Fruit fly (Drosophila melanogaster) whole organism, adult: Measurements from ENCODE around the gene CG33269.

Experiments used
- CG11617 ChIP-seq: fragments of 200-800 bp; sonication (Bioruptor generic); optimal IDR thresholded peaks from 2 replicates; lab custom pipeline; 2017; ENCODE audit warnings: mild to moderate bottlenecking, missing biosample characterization, missing genetic modification reagents, missing genetic modification characterization
- CG12768 ChIP-seq: fragments of 200-800 bp; sonication (Bioruptor generic); optimal IDR thresholded peaks from 2 replicates; lab custom pipeline; 2017; ENCODE audit warnings: missing biosample characterization, missing genetic modification characterization, mild to moderate bottlenecking, moderate library complexity, missing genetic modification reagents
- CG14711 ChIP-seq: fragments of 200-800 bp; sonication (Bioruptor generic); optimal IDR thresholded peaks from 2 replicates; lab custom pipeline; 2018; ENCODE audit warnings: missing biosample characterization, mild to moderate bottlenecking, missing genetic modification characterization, moderate library complexity
- CG1620 ChIP-seq: fragments of 200-800 bp; sonication (Bioruptor generic); optimal IDR thresholded peaks from 2 replicates; lab custom pipeline; 2016; ENCODE audit warnings: missing biosample characterization, missing genetic modification characterization
- CG33017 ChIP-seq: fragments of 200-800 bp; sonication (Bioruptor generic); optimal IDR thresholded peaks from 2 replicates; lab custom pipeline; 2018; ENCODE audit warnings: missing biosample characterization, mild to moderate bottlenecking, missing genetic modification characterization, moderate library complexity
- CG5204 ChIP-seq: fragments of 200-800 bp; sonication (Bioruptor generic); optimal IDR thresholded peaks from 2 replicates; lab custom pipeline; 2016; ENCODE audit warnings: missing biosample characterization, missing genetic modification characterization
- CG7045 ChIP-seq: fragments of 200-800 bp; sonication (Bioruptor generic); optimal IDR thresholded peaks from 2 replicates; lab custom pipeline; 2017; ENCODE audit warnings: missing biosample characterization, mild to moderate bottlenecking, missing genetic modification characterization
- CG7101 ChIP-seq: fragments of 200-800 bp; sonication (Bioruptor generic); optimal IDR thresholded peaks from 2 replicates; lab custom pipeline; 2018; ENCODE audit warnings: missing biosample characterization, mild to moderate bottlenecking, missing genetic modification characterization, moderate library complexity
- Clk ChIP-seq: fragments of 200-800 bp; sonication (Bioruptor generic); optimal IDR thresholded peaks from 2 replicates; lab custom pipeline; 2017; ENCODE audit warnings: missing biosample characterization, missing genetic modification characterization
- Crg-1 ChIP-seq: fragments of 200-800 bp; sonication (Bioruptor generic); optimal IDR thresholded peaks from 2 replicates; lab custom pipeline; 2016; ENCODE audit warnings: missing biosample characterization, missing genetic modification characterization
- Hr96 ChIP-seq: fragments of 200-800 bp; sonication (Bioruptor generic); optimal IDR thresholded peaks from 2 replicates; lab custom pipeline; 2016; ENCODE audit warnings: missing biosample characterization, missing genetic modification characterization
- Mnt ChIP-seq: fragments of 200-800 bp; sonication (Bioruptor generic); optimal IDR thresholded peaks from 2 replicates; lab custom pipeline; 2016; ENCODE audit warnings: missing biosample characterization, mild to moderate bottlenecking, missing genetic modification characterization
- bab1 ChIP-seq: fragments of 200-800 bp; sonication (Bioruptor generic); optimal IDR thresholded peaks from 3 replicates; lab custom pipeline; 2019; ENCODE audit warnings: missing biosample characterization, mild to moderate bottlenecking, missing genetic modification characterization, moderate library complexity
- cic ChIP-seq: fragments of 200-800 bp; sonication (Bioruptor generic); optimal IDR thresholded peaks from 2 replicates; lab custom pipeline; 2017; ENCODE audit warnings: missing biosample characterization, mild to moderate bottlenecking, missing genetic modification characterization, moderate library complexity
- cnc ChIP-seq, 2 experiments: fragments of >200 bp; optimal IDR thresholded peaks; 2 replicates each; lab custom pipeline; 2017
- kay ChIP-seq: fragments of 200-800 bp; sonication (Bioruptor generic); peaks from one replicate; lab custom pipeline; 2016; ENCODE audit warnings: missing biosample characterization, missing genetic modification characterization, borderline replicate concordance
- ovo ChIP-seq: fragments of 200-800 bp; sonication (Bioruptor generic); optimal IDR thresholded peaks from 2 replicates; lab custom pipeline; 2016; ENCODE audit warnings: missing biosample characterization, missing genetic modification characterization
- pad ChIP-seq: fragments of 200-800 bp; sonication (Bioruptor generic); optimal IDR thresholded peaks from 3 replicates; lab custom pipeline; 2017; ENCODE audit warnings: missing biosample characterization, missing genetic modification characterization, mild to moderate bottlenecking, moderate library complexity, missing genetic modification reagents
- tj ChIP-seq: fragments of 200-800 bp; sonication (Bioruptor generic); optimal IDR thresholded peaks from 3 replicates; lab custom pipeline; 2017; ENCODE audit warnings: missing biosample characterization, mild to moderate bottlenecking, missing genetic modification characterization, moderate library complexity
- toe ChIP-seq: fragments of 200-800 bp; sonication (Bioruptor generic); optimal IDR thresholded peaks from 2 replicates; lab custom pipeline; 2016; ENCODE audit warnings: missing biosample characterization, missing genetic modification characterization

Gene CG33269

dm6 chr3L:11555662-11556460, 26.1 kb downstream of the CG33269 start:
- TF ChIP-seq CG7101 (tag; lab: Kevin White, UChicago) (peak; percentile 64), CG7045 (GFP tag; lab: Kevin White, UChicago) (peak; percentile 70), Hr96 (GFP tag; lab: Kevin White, UChicago) (peak; percentile 0), CG11617 (GFP tag; lab: Kevin White, UChicago) (peak; percentile 45), pad (GFP tag; lab: Kevin White, UChicago) (no peak), CG5204 (GFP tag; lab: Kevin White, UChicago) (peak; percentile 33), tj (no peak), kay (GFP tag; lab: Kevin White, UChicago) (no peak), cnc (optimal IDR thresholded peaks at IDR 0.05; lab: Kevin White, UChicago) (no peak), CG14711 (tag; lab: Kevin White, UChicago) (peak; percentile 71), CG33017 (peak; percentile 77), ovo (GFP tag; lab: Kevin White, UChicago) (no peak), Mnt (GFP tag; lab: Kevin White, UChicago) (no peak), toe (GFP tag; lab: Kevin White, UChicago) (no peak), CG12768 (peak; percentile 60)

DNA sequence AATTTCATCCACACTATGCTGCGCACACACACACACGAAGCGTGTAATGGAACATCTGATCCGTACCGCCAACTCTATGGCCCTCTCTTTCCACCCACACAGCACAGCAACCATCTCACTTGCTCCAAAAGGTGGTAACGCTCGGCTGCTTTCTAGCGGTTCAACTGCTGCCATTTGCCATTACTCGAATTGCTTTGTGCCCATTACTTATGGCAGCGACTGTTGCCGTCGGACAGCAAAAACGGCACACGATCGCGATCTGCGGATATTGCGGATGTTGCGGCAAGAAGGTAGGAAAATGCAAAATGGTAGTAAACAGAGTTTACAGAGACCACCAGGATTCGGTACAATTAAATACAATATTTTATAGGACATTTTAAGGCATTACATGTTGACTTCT, 27.2 kb downstream of the CG33269 start:
- TF ChIP-seq Mnt (GFP tag; lab: Kevin White, UChicago) (no peak), Clk (GFP tag; lab: Kevin White, UChicago) (no peak), tj (no peak), CG7045 (GFP tag; lab: Kevin White, UChicago) (no peak), CG12768 (no peak), CG11617 (GFP tag; lab: Kevin White, UChicago) (no peak), CG14711 (tag; lab: Kevin White, UChicago) (no peak), CG33017 (no peak), CG7101 (tag; lab: Kevin White, UChicago) (no peak), Crg-1 (GFP tag; lab: Kevin White, UChicago) (no peak), Hr96 (GFP tag; lab: Kevin White, UChicago) (no peak), toe (GFP tag; lab: Kevin White, UChicago) (no peak), ovo (GFP tag; lab: Kevin White, UChicago) (no peak), pad (GFP tag; lab: Kevin White, UChicago) (no peak)

DNA sequence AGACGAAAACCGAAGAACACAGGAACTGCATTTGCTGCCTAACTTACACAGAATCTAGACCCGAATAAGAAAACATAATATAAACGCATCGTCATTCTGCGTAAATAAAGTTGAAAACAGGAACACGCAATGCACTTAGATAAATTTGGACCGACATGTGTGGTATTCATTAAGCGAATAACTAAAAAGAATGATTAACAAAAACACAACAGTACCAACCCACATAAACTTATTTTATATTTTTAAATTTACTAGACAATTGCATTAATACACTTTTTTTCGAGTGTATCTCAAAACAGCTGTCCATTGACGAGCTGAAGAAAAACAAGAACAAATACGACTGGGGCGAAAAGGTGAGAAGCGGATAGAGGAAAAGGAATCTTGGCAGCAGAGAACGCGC, 27.7 kb downstream of the CG33269 start:
- TF ChIP-seq CG7101 (tag; lab: Kevin White, UChicago): peak; percentile 6
- no peak for TF ChIP-seq pad (GFP tag; lab: Kevin White, UChicago)
- TF ChIP-seq CG14711 (tag; lab: Kevin White, UChicago): peak; percentile 11

DNA sequence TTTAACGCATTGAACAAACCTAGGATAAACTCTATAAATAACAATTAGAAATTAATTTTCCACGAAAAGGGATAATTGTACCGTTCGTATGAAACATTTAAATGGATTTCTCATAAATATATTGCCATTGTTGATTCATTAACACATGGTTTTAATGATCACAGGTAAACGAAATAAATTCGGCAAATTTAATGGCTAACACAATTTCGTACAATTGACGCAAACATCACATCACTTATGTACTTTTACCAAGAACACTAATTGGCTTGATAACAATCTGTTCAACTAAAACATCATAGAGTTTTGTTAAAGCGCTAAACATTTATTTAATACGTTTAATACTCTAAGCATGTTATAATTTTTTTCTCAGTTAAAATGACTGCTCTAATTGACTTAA, 28.3 kb downstream of the CG33269 start:
- TF ChIP-seq Clk (GFP tag; lab: Kevin White, UChicago): no peak

DNA sequence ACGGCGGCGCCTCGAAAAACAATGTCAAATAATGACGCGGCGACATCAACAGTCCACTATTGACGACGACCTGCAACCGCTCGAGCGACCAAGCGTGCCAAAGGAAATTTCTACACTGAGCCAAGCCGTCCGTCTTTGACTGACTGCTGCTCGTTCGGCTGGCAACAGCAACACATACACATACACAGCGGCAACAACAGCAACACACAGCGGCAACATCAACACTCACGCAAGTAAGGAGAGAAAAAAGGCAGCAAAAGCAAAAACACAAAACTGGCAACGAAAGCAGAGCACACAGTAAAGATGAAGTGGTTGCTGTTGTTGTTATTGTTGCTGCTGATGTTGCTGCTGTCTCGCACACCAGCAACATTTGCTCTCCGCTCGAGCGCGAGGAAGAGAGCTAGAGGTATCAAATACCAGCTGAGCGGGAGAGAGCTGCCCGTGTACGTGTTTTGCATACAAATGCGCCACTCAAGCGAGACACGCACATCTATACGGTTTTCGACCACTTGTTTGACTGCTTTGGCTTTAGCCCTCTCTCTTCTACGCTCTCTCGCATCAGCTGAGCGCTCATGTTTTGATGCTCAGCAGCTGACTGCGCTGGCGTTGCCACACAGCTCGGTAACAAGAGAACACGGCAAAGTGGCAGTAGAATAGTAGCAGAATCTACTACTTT, 28.9 kb downstream of the CG33269 start:
- TF ChIP-seq cnc (optimal IDR thresholded peaks at IDR 0.05; lab: Kevin White, UChicago) (no peak), CG33017 (peak; percentile 22), Mnt (GFP tag; lab: Kevin White, UChicago) (peak; percentile 72), cic (GFP tag; lab: Kevin White, UChicago) (peak; percentile 90), CG5204 (GFP tag; lab: Kevin White, UChicago) (no peak), CG14711 (tag; lab: Kevin White, UChicago) (no peak), CG1620 (GFP tag; lab: Kevin White, UChicago) (no peak), pad (GFP tag; lab: Kevin White, UChicago) (peak; percentile 22), kay (GFP tag; lab: Kevin White, UChicago) (no peak), CG11617 (GFP tag; lab: Kevin White, UChicago) (peak; percentile 32), toe (GFP tag; lab: Kevin White, UChicago) (no peak), CG7101 (tag; lab: Kevin White, UChicago) (peak; percentile 38), ovo (GFP tag; lab: Kevin White, UChicago) (no peak), Crg-1 (GFP tag; lab: Kevin White, UChicago) (peak; percentile 25), Clk (GFP tag; lab: Kevin White, UChicago) (no peak), bab1 (GFP tag; lab: Kevin White, UChicago) (peak; percentile 57), CG7045 (GFP tag; lab: Kevin White, UChicago) (no peak), tj (peak; percentile 85), CG12768 (peak; percentile 87), Hr96 (GFP tag; lab: Kevin White, UChicago) (no peak)

dm6 chr3L:11551949-11552348, 30.0 kb downstream of the CG33269 start:
- TF ChIP-seq tj: peak; percentile 1
- TF ChIP-seq Clk (GFP tag; lab: Kevin White, UChicago): no peak
- peak; percentile 19 for TF ChIP-seq CG14711 (tag; lab: Kevin White, UChicago)
- no peak for TF ChIP-seq CG1620 (GFP tag; lab: Kevin White, UChicago)
- TF ChIP-seq CG11617 (GFP tag; lab: Kevin White, UChicago): no peak
- TF ChIP-seq toe (GFP tag; lab: Kevin White, UChicago): no peak
- no peak for TF ChIP-seq CG12768
- no peak for TF ChIP-seq CG5204 (GFP tag; lab: Kevin White, UChicago)
- TF ChIP-seq CG33017: peak; percentile 11
